Worm (Caenorhabditis elegans) whole organism, L4 larva: ENCODE results near the gene mmcm-1.

Experiments
- F10B5.3 ChIP-seq: sonication (generic microtip); optimal IDR thresholded peaks from 2 replicates; lab custom pipeline; 2016; ENCODE audit warnings: mild to moderate bottlenecking, missing genetic modification characterization, missing compliant biosample characterization
- F49E8.2 ChIP-seq: sonication (generic microtip); optimal IDR thresholded peaks from 2 replicates; lab custom pipeline; 2016; ENCODE audit warnings: missing compliant biosample characterization, mild to moderate bottlenecking, missing genetic modification characterization, borderline replicate concordance
- R02D3.7 ChIP-seq: fragments of 150-350 bp; sonication (generic microtip); optimal IDR thresholded peaks from 3 replicates; lab custom pipeline; 2014; ENCODE audit warnings: missing biosample characterization, missing genetic modification characterization
- T26A8.4 ChIP-seq: fragments of 200-800 bp; sonication (Bioruptor generic); IDR thresholded peaks from 2 replicates; pipeline ENCODE4 v1.3.6; 2022; ENCODE audit warnings: missing genetic modification characterization, missing compliant biosample characterization
- Y5F2A.4 ChIP-seq: fragments of 200-800 bp; sonication (Bioruptor generic); optimal IDR thresholded peaks from 2 replicates; lab custom pipeline; 2018; ENCODE audit warnings: mild to moderate bottlenecking, missing genetic modification characterization, missing compliant biosample characterization
- ZK546.5 ChIP-seq, 2 experiments: sonication (generic microtip); optimal IDR thresholded peaks; 2 replicates each; lab custom pipeline; 2017; ENCODE audit warnings: missing biosample characterization in 2 of 2, missing genetic modification characterization in 2 of 2
- aha-1 ChIP-seq: fragments of 150-350 bp; peaks from one replicate; lab custom pipeline; 2014; ENCODE audit warnings: missing biosample characterization, missing genetic modification characterization
- ceh-28 ChIP-seq: fragments of 150-350 bp; optimal IDR thresholded peaks from 2 replicates; lab custom pipeline; 2014; ENCODE audit warnings: missing biosample characterization, missing genetic modification reagents, missing genetic modification characterization
- ceh-32 ChIP-seq: sonication (generic microtip); optimal IDR thresholded peaks from 2 replicates; lab custom pipeline; 2016; ENCODE audit warnings: mild to moderate bottlenecking, missing genetic modification characterization, missing compliant biosample characterization; ENCODE audit not compliant: poor library complexity
- ceh-62 ChIP-seq: sonication (generic microtip); optimal IDR thresholded peaks from 2 replicates; lab custom pipeline; 2017; ENCODE audit warnings: missing biosample characterization, missing genetic modification characterization
- cey-2 ChIP-seq: sonication (generic microtip); optimal IDR thresholded peaks from 3 replicates; lab custom pipeline; 2017; ENCODE audit warnings: missing genetic modification characterization, mild to moderate bottlenecking, missing compliant biosample characterization, antibody characterized with exemption, borderline replicate concordance; ENCODE audit not compliant: insufficient read depth
- daf-12 ChIP-seq: fragments of 150-350 bp; optimal IDR thresholded peaks from 2 replicates; lab custom pipeline; 2014; ENCODE audit warnings: missing biosample characterization, missing genetic modification reagents, missing genetic modification characterization
- daf-16 ChIP-seq, 3 experiments: sonication (generic microtip); optimal IDR thresholded peaks; 2 replicates each; lab custom pipeline; 2016 to 2017; ENCODE audit warnings: missing genetic modification characterization in 3 of 3, missing genetic modification reagents in 3 of 3, mild to moderate bottlenecking in 2 of 3, missing compliant biosample characterization in 2 of 3, missing biosample characterization in 1 of 3, moderate library complexity in 1 of 3
- daf-19 ChIP-seq: fragments of 200-800 bp; sonication (Bioruptor generic); conservative IDR thresholded peaks from 2 replicates; pipeline ENCODE4 v1.3.6; 2022; ENCODE audit warnings: missing genetic modification characterization, missing compliant biosample characterization
- dpl-1 ChIP-seq: fragments of 150-350 bp; optimal IDR thresholded peaks from 2 replicates; lab custom pipeline; 2014; ENCODE audit warnings: missing biosample characterization, missing genetic modification reagents, missing genetic modification characterization
- dve-1 ChIP-seq: sonication (generic microtip); optimal IDR thresholded peaks from 2 replicates; lab custom pipeline; 2017; ENCODE audit warnings: antibody characterized with exemption, mild to moderate bottlenecking, missing genetic modification characterization, missing compliant biosample characterization; ENCODE audit not compliant: insufficient read depth
- egl-27 ChIP-seq: sonication (generic microtip); optimal IDR thresholded peaks from 3 replicates; lab custom pipeline; 2017; ENCODE audit warnings: missing biosample characterization, missing genetic modification reagents, missing genetic modification characterization
- fos-1 ChIP-seq: fragments of 150-350 bp; optimal IDR thresholded peaks from 2 replicates; lab custom pipeline; 2014; ENCODE audit warnings: missing biosample characterization, missing genetic modification characterization
- gei-8 ChIP-seq: fragments of 200-800 bp; sonication (Bioruptor generic); optimal IDR thresholded peaks from 2 replicates; lab custom pipeline; 2018; ENCODE audit warnings: mild to moderate bottlenecking, missing genetic modification characterization, missing compliant biosample characterization
- hif-1 ChIP-seq, 2 experiments: sonication (generic microtip); optimal IDR thresholded peaks; 2 replicates each; lab custom pipeline; 2016 to 2017; ENCODE audit warnings: missing compliant biosample characterization in 2 of 2, missing genetic modification characterization in 2 of 2, missing genetic modification reagents in 2 of 2, missing genotype in 2 of 2, mild to moderate bottlenecking in 1 of 2
- hlh-30 ChIP-seq: sonication (generic microtip); optimal IDR thresholded peaks from 2 replicates; lab custom pipeline; 2017; ENCODE audit warnings: antibody characterized with exemption, mild to moderate bottlenecking, missing genetic modification characterization, missing compliant biosample characterization; ENCODE audit not compliant: insufficient read depth
- lin-13 ChIP-seq: fragments of 150-350 bp; optimal IDR thresholded peaks from 2 replicates; lab custom pipeline; 2014; ENCODE audit warnings: missing biosample characterization, missing genetic modification reagents, missing genetic modification characterization
- lin-38 ChIP-seq: fragments of 200-800 bp; sonication (Bioruptor generic); IDR thresholded peaks from 2 replicates; pipeline ENCODE4 v1.3.6; 2022; ENCODE audit warnings: missing genetic modification reagents, missing genetic modification characterization, missing compliant biosample characterization
- lir-3 ChIP-seq: sonication (generic microtip); optimal IDR thresholded peaks from 2 replicates; lab custom pipeline; 2016; ENCODE audit warnings: mild to moderate bottlenecking, missing genetic modification characterization, missing compliant biosample characterization
- lsy-2 ChIP-seq, 2 experiments: fragments of 150-350 bp in 1 of 2; sonication (generic microtip) in 1 of 2; optimal IDR thresholded peaks; 2 replicates each; lab custom pipeline; 2014 to 2017; ENCODE audit warnings: missing biosample characterization in 2 of 2, missing genetic modification characterization in 2 of 2
- mdl-1 ChIP-seq, 2 experiments: fragments of 150-350 bp in 1 of 2; sonication (generic microtip) in 1 of 2; optimal IDR thresholded peaks; 2 replicates each; lab custom pipeline; 2014 to 2017; ENCODE audit warnings: missing biosample characterization in 2 of 2, missing genetic modification characterization in 2 of 2
- mdt-29 ChIP-seq: fragments of 200-800 bp; sonication (Bioruptor generic); IDR thresholded peaks from 2 replicates; pipeline ENCODE4 v1.3.6; 2022; ENCODE audit warnings: missing genetic modification reagents, missing genetic modification characterization, missing compliant biosample characterization
- mep-1 ChIP-seq: fragments of 150-350 bp; sonication (generic microtip); optimal IDR thresholded peaks from 3 replicates; lab custom pipeline; 2014; ENCODE audit warnings: missing biosample characterization, missing genetic modification characterization
- mes-2 ChIP-seq: sonication (generic microtip); optimal IDR thresholded peaks from 2 replicates; lab custom pipeline; 2016; ENCODE audit warnings: missing genotype, mild to moderate bottlenecking, missing genetic modification characterization, missing compliant biosample characterization; ENCODE audit not compliant: poor library complexity, severe bottlenecking
- mxl-2 ChIP-seq: fragments of 200-800 bp; sonication (Bioruptor generic); conservative IDR thresholded peaks from 2 replicates; pipeline ENCODE4 v1.3.6; 2022; ENCODE audit warnings: missing genetic modification reagents, missing genetic modification characterization, missing compliant biosample characterization
- nhr-10 ChIP-seq: fragments of 150-350 bp; optimal IDR thresholded peaks from 2 replicates; lab custom pipeline; 2014; ENCODE audit warnings: missing biosample characterization, missing genetic modification characterization
- nhr-11 ChIP-seq: fragments of 150-350 bp; optimal IDR thresholded peaks from 2 replicates; lab custom pipeline; 2014; ENCODE audit warnings: missing biosample characterization, missing genetic modification characterization
- nhr-111 ChIP-seq: fragments of 200-800 bp; sonication (Bioruptor generic); optimal IDR thresholded peaks from 2 replicates; lab custom pipeline; 2018; ENCODE audit warnings: mild to moderate bottlenecking, missing genetic modification characterization, missing compliant biosample characterization
- nhr-237 ChIP-seq: sonication (generic microtip); optimal IDR thresholded peaks from 2 replicates; lab custom pipeline; 2017; ENCODE audit warnings: missing biosample characterization, missing genetic modification characterization
- nhr-25 ChIP-seq: sonication (generic microtip); optimal IDR thresholded peaks from 2 replicates; lab custom pipeline; 2017; ENCODE audit warnings: missing genetic modification characterization, mild to moderate bottlenecking, missing compliant biosample characterization, antibody characterized with exemption, moderate library complexity, borderline replicate concordance; ENCODE audit not compliant: insufficient read depth
- nhr-42 ChIP-seq: fragments of 200-800 bp; sonication (Bioruptor generic); IDR thresholded peaks from 2 replicates; pipeline ENCODE4 v1.3.6; 2022; ENCODE audit warnings: missing genetic modification characterization, missing compliant biosample characterization
- nhr-48 ChIP-seq: sonication (generic microtip); optimal IDR thresholded peaks from 2 replicates; lab custom pipeline; 2016; ENCODE audit warnings: mild to moderate bottlenecking, missing genetic modification characterization, missing compliant biosample characterization
- nhr-77 ChIP-seq: fragments of 150-350 bp; optimal IDR thresholded peaks from 2 replicates; lab custom pipeline; 2014; ENCODE audit warnings: missing biosample characterization, missing genetic modification characterization
- pqm-1 ChIP-seq: sonication (generic microtip); optimal IDR thresholded peaks from 2 replicates; lab custom pipeline; 2017; ENCODE audit warnings: missing biosample characterization, missing genetic modification characterization
- saeg-2 ChIP-seq: fragments of 200-800 bp; sonication (Bioruptor generic); IDR thresholded peaks from 2 replicates; pipeline ENCODE4 v1.3.6; 2022; ENCODE audit warnings: missing genetic modification reagents, missing genetic modification characterization, missing compliant biosample characterization
- set-16 ChIP-seq: fragments of 200-800 bp; sonication (Bioruptor generic); IDR thresholded peaks from 2 replicates; pipeline ENCODE4 v1.3.6; 2022; ENCODE audit warnings: missing genetic modification reagents, missing genetic modification characterization, missing compliant biosample characterization
- snpc-1.2 ChIP-seq: fragments of 200-800 bp; sonication (Bioruptor generic); IDR thresholded peaks from 2 replicates; pipeline ENCODE4 v1.3.6; 2022; ENCODE audit warnings: missing genetic modification reagents, missing genetic modification characterization, missing compliant biosample characterization
- snpc-4 ChIP-seq: fragments of 150-350 bp; optimal IDR thresholded peaks from 2 replicates; lab custom pipeline; 2014; ENCODE audit warnings: missing biosample characterization, missing genetic modification characterization
- spr-1 ChIP-seq: sonication (generic microtip); optimal IDR thresholded peaks from 2 replicates; lab custom pipeline; 2016; ENCODE audit warnings: mild to moderate bottlenecking, missing genetic modification characterization, missing compliant biosample characterization
- tag-97 ChIP-seq: fragments of 200-800 bp; sonication (Bioruptor generic); IDR thresholded peaks from 2 replicates; pipeline ENCODE4 v1.3.6; 2022; ENCODE audit warnings: missing genetic modification characterization, missing compliant biosample characterization
- tra-1 ChIP-seq: fragments of 200-800 bp; sonication (Bioruptor generic); IDR thresholded peaks from 2 replicates; pipeline ENCODE4 v1.3.6; 2022; ENCODE audit warnings: missing genetic modification reagents, missing genetic modification characterization, missing compliant biosample characterization
- zag-1 ChIP-seq: fragments of 150-350 bp; optimal IDR thresholded peaks from 2 replicates; lab custom pipeline; 2014; ENCODE audit warnings: missing biosample characterization, missing genetic modification characterization
- zfp-3 ChIP-seq: fragments of 200-800 bp; sonication (Bioruptor generic); conservative IDR thresholded peaks from 2 replicates; pipeline ENCODE4 v1.3.6; 2022; ENCODE audit warnings: missing genetic modification reagents, missing genetic modification characterization, missing compliant biosample characterization

Gene mmcm-1

ce11 chrIII:3916624-3917023 lies 9.1 kb upstream of the mmcm-1 start, which contains the start of gene ccdc-47 (continued):
- TF ChIP-seq mdt-29 (GFP tag; lab: Robert Waterston, UW) = no peak
- no peak for TF ChIP-seq mxl-2
- no peak for TF ChIP-seq daf-12 (tag; lab: Kevin White, UChicago)
- no peak for TF ChIP-seq nhr-77 (tag; lab: Kevin White, UChicago)
- TF ChIP-seq nhr-237 = no peak
- no peak for TF ChIP-seq ceh-32 (tag; lab: Kevin White, UChicago)
- peak; percentile 85 for TF ChIP-seq dpl-1 (GFP tag; lab: Kevin White, UChicago)
- no peak for TF ChIP-seq nhr-48 (tag; lab: Kevin White, UChicago)
- no peak for TF ChIP-seq lir-3 (tag; lab: Kevin White, UChicago)
- no peak for TF ChIP-seq daf-19
- no peak for TF ChIP-seq egl-27
- TF ChIP-seq lsy-2 (tag; optimal IDR thresholded peaks at IDR 0.05; lab: Kevin White, UChicago) = peak in 1 of 2 experiments; percentile 79
- peak; percentile 46 for TF ChIP-seq lin-13 (GFP tag; lab: Kevin White, UChicago)
- no peak for TF ChIP-seq ceh-62 (tag; lab: Kevin White, UChicago)
- no peak for TF ChIP-seq nhr-11
- peak; percentile 75 for TF ChIP-seq mep-1
- TF ChIP-seq nhr-10 (tag; lab: Kevin White, UChicago) = no peak
- TF ChIP-seq mes-2 (tag; lab: Kevin White, UChicago) = peak; percentile 93
- peak; percentile 6 for TF ChIP-seq hlh-30
- TF ChIP-seq daf-16 (GFP tag; optimal IDR thresholded peaks at IDR 0.05; lab: Kevin White, UChicago) = no peak
- peak; percentile 47 for TF ChIP-seq daf-16 (tag; optimal IDR thresholded peaks at IDR 0.05; lab: Kevin White, UChicago)
- no peak for TF ChIP-seq F49E8.2 (tag; lab: Kevin White, UChicago)
- no peak for TF ChIP-seq saeg-2 (GFP tag; lab: Robert Waterston, UW)
- TF ChIP-seq nhr-42 (GFP tag; lab: Robert Waterston, UW) = 0 out of 2 replicates have a peak, but pooled peaks have one; percentile 48
- TF ChIP-seq Y5F2A.4 (GFP tag; lab: Kevin White, UChicago) = no peak
- TF ChIP-seq tra-1 = no peak
- peak; percentile 34 for TF ChIP-seq spr-1 (tag; lab: Kevin White, UChicago)
- TF ChIP-seq zag-1 (tag; lab: Kevin White, UChicago) = no peak
- no peak for TF ChIP-seq zfp-3 (GFP tag; lab: Robert Waterston, UW)
- TF ChIP-seq nhr-111 (GFP tag; lab: Kevin White, UChicago) = no peak

- TF ChIP-seq mdl-1 (tag; optimal IDR thresholded peaks at IDR 0.05; lab: Kevin White, UChicago) (no peak), pqm-1 (tag; lab: Kevin White, UChicago) (no peak), lin-38 (GFP tag; lab: Robert Waterston, UW) (no peak), snpc-4 (no peak), aha-1 (tag; lab: Kevin White, UChicago) (peak; percentile 89), F10B5.3 (no peak), nhr-25 (tag; lab: Kevin White, UChicago) (no peak), hif-1 (tag; optimal IDR thresholded peaks at IDR 0.05; lab: Kevin White, UChicago) (no peak), mep-1 (peak; percentile 30), R02D3.7 (no peak), cey-2 (no peak), fos-1 (tag; lab: Kevin White, UChicago) (no peak), mdt-29 (GFP tag; lab: Robert Waterston, UW) (no peak), set-16 (GFP tag; lab: Robert Waterston, UW) (no peak), snpc-1.2 (GFP tag; lab: Robert Waterston, UW) (no peak), gei-8 (GFP tag; lab: Kevin White, UChicago) (no peak), ZK546.5 (tag; optimal IDR thresholded peaks at IDR 0.05; lab: Kevin White, UChicago) (no peak), Y5F2A.4 (GFP tag; lab: Kevin White, UChicago) (no peak), dve-1 (tag; lab: Kevin White, UChicago) (no peak), tag-97 (GFP tag; lab: Robert Waterston, UW) (no peak), ceh-32 (tag; lab: Kevin White, UChicago) (no peak), T26A8.4 (GFP tag; lab: Robert Waterston, UW) (no peak), ceh-28 (tag; lab: Kevin White, UChicago) (no peak), mes-2 (tag; lab: Kevin White, UChicago) (peak; percentile 39), spr-1 (tag; lab: Kevin White, UChicago) (no peak), dpl-1 (GFP tag; lab: Kevin White, UChicago) (no peak)
Observed at ce11 chrIII:3915705-3916104, 8.2 kb upstream of the mmcm-1 start.
